Worm (Caenorhabditis elegans): ENCODE measurements around the gene C55A1.4.

- TF ChIP-seq him-1 (tag; optimal IDR thresholded peaks at IDR 0.05) (no peak), dao-5 (tag; optimal IDR thresholded peaks at IDR 0.05) (no peak)
Observed at ce11 chrV:15610350-15610940, 32.6 kb downstream of the C55A1.4 start, which contains the start of the genes fbxa-153 and str-12.
